Worm (Caenorhabditis elegans): ENCODE data around the gene srd-68.

DNA sequence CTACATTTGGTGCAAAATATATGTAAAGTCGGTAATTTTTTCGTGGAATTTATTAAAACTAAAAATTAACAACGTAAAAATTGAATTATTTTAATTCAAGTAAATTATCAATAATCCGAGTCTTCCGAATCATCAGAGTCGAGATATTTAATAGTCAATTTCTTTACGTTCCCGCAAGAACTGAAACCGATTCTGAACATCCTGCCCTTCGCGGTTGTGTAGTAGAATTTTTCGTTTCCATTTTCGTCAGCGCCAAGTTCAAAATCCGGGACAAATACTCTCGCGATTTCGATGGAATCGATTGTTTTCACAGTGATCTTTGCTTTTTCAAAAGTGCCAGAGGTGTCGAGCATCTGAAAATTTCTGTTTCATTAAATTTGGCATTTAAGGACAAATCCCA, 17.0 kb upstream of the srd-68 start:
- TF ChIP-seq elt-3 (tag; optimal IDR thresholded peaks at IDR 0.05) (no peak), ztf-11 (tag; optimal IDR thresholded peaks at IDR 0.05) (no peak), pha-4 (tag; optimal IDR thresholded peaks at IDR 0.05) (no peak), elt-1 (tag; optimal IDR thresholded peaks at IDR 0.05; ENCODE audit: borderline replicate concordance, insufficient read depth) (no peak), unc-120 (tag; optimal IDR thresholded peaks at IDR 0.05; ENCODE audit: poor library complexity, severe bottlenecking) (no peak), unc-62 (GFP tag; optimal IDR thresholded peaks at IDR 0.05) (no peak), mep-1 (tag; optimal IDR thresholded peaks at IDR 0.05) (no peak), tbx-8 (GFP tag; optimal IDR thresholded peaks at IDR 0.05) (no peak), lin-13 (tag; optimal IDR thresholded peaks at IDR 0.05) (no peak), M03D4.4 (tag; optimal IDR thresholded peaks at IDR 0.05) (no peak)

Data from whole organism, mixed stage, embryonic.